Fruit fly (Drosophila melanogaster) whole organism, embryonic: Measurements from ENCODE around the gene CG8420.

Experiments
- B-H1 ChIP-seq: fragments of 200-800 bp; sonication (Bioruptor generic); IDR thresholded peaks from 3 replicates; pipeline ENCODE4 v1.3.6; 2022; ENCODE audit warnings: missing biosample characterization, missing genetic modification characterization
- C15 ChIP-seq: fragments of 200-800 bp; sonication (Bioruptor generic); IDR thresholded peaks from 3 replicates; pipeline ENCODE4 v1.3.6; 2022; ENCODE audit warnings: missing biosample characterization, missing genetic modification characterization
- CG10543 ChIP-seq: fragments of 200-800 bp; sonication (Bioruptor generic); optimal IDR thresholded peaks from 3 replicates; lab custom pipeline; 2017; ENCODE audit warnings: missing biosample characterization, mild to moderate bottlenecking, missing genetic modification characterization, moderate library complexity
- CG12219 ChIP-seq: fragments of 200-800 bp; sonication (Bioruptor generic); optimal IDR thresholded peaks from 3 replicates; lab custom pipeline; 2018; ENCODE audit warnings: missing biosample characterization, mild to moderate bottlenecking, missing genetic modification characterization
- CG14710 ChIP-seq: fragments of 200-800 bp; sonication (Bioruptor generic); optimal IDR thresholded peaks from 3 replicates; lab custom pipeline; 2019; ENCODE audit warnings: missing biosample characterization, mild to moderate bottlenecking, missing genetic modification characterization, moderate library complexity
- CG14860 ChIP-seq: fragments of 200-800 bp; sonication (Bioruptor generic); IDR thresholded peaks from 3 replicates; pipeline ENCODE4 v1.3.6; 2022; ENCODE audit warnings: missing biosample characterization, missing genetic modification characterization; ENCODE audit not compliant: partially characterized antibody
- CG1529 ChIP-seq: fragments of 200-800 bp; sonication (Bioruptor generic); optimal IDR thresholded peaks from 3 replicates; lab custom pipeline; 2018; ENCODE audit warnings: missing biosample characterization, missing genetic modification characterization
- CG2678 ChIP-seq: fragments of 200-800 bp; sonication (Bioruptor generic); optimal IDR thresholded peaks from 3 replicates; lab custom pipeline; 2019; ENCODE audit warnings: missing biosample characterization, mild to moderate bottlenecking, missing genetic modification characterization, moderate library complexity
- CG30020 ChIP-seq: fragments of 200-800 bp; optimal IDR thresholded peaks from 2 replicates; lab custom pipeline; 2019; ENCODE audit warnings: missing biosample characterization, mild to moderate bottlenecking, missing genetic modification characterization, moderate library complexity
- CG3163 ChIP-seq: fragments of 200-800 bp; sonication (Bioruptor generic); optimal IDR thresholded peaks from 3 replicates; lab custom pipeline; 2016; ENCODE audit warnings: missing biosample characterization, missing genetic modification characterization
- CG32772 ChIP-seq: fragments of 200-800 bp; sonication (Bioruptor generic); IDR thresholded peaks from 2 replicates; pipeline ENCODE4 v1.3.6; 2022; ENCODE audit warnings: missing biosample characterization, missing genetic modification characterization
- CG33557 ChIP-seq: fragments of 200-800 bp; sonication (Bioruptor generic); optimal IDR thresholded peaks from 2 replicates; lab custom pipeline; 2019; ENCODE audit warnings: missing biosample characterization, mild to moderate bottlenecking, missing genetic modification characterization, moderate library complexity
- CG4707 ChIP-seq: fragments of 200-800 bp; sonication (Bioruptor generic); optimal IDR thresholded peaks from 2 replicates; lab custom pipeline; 2018; ENCODE audit warnings: missing biosample characterization, mild to moderate bottlenecking, missing genetic modification characterization, moderate library complexity
- CG6175 ChIP-seq: fragments of 200-800 bp; sonication (Bioruptor generic); IDR thresholded peaks from 3 replicates; pipeline ENCODE4 v1.3.6; 2022; ENCODE audit warnings: missing biosample characterization, missing genetic modification characterization
- CG6683 ChIP-seq: fragments of 200-800 bp; sonication (Bioruptor generic); optimal IDR thresholded peaks from 2 replicates; lab custom pipeline; 2017; ENCODE audit warnings: missing biosample characterization, mild to moderate bottlenecking, missing genetic modification characterization, missing genetic modification reagents
- CG6689 ChIP-seq: fragments of 200-800 bp; sonication (Bioruptor generic); IDR thresholded peaks from 2 replicates; pipeline ENCODE4 v1.3.6; 2022; ENCODE audit warnings: missing biosample characterization, missing genetic modification characterization
- CG7928 ChIP-seq: fragments of 200-800 bp; sonication (Bioruptor generic); optimal IDR thresholded peaks from 2 replicates; lab custom pipeline; 2017; ENCODE audit warnings: missing biosample characterization, mild to moderate bottlenecking, missing genetic modification characterization
- CG8089 ChIP-seq: fragments of 200-800 bp; sonication (Bioruptor generic); optimal IDR thresholded peaks from 3 replicates; lab custom pipeline; 2016; ENCODE audit warnings: missing biosample characterization, missing genetic modification characterization
- CG8359 ChIP-seq: fragments of 200-800 bp; sonication (Bioruptor generic); optimal IDR thresholded peaks from 2 replicates; lab custom pipeline; 2017; ENCODE audit warnings: missing biosample characterization, mild to moderate bottlenecking, missing genetic modification characterization, borderline replicate concordance
- CG9817 ChIP-seq: fragments of 200-800 bp; sonication (Bioruptor generic); optimal IDR thresholded peaks from 2 replicates; lab custom pipeline; 2018; ENCODE audit warnings: missing biosample characterization, mild to moderate bottlenecking, missing genetic modification characterization, moderate library complexity
- D19B ChIP-seq: fragments of 200-800 bp; sonication (Bioruptor generic); optimal IDR thresholded peaks from 2 replicates; lab custom pipeline; 2017; ENCODE audit warnings: missing biosample characterization, mild to moderate bottlenecking, missing genetic modification characterization
- HLH4C ChIP-seq: fragments of 200-800 bp; sonication (Bioruptor generic); IDR thresholded peaks from 3 replicates; pipeline ENCODE4 v1.3.6; 2022; ENCODE audit warnings: missing biosample characterization, missing genetic modification characterization; ENCODE audit not compliant: partially characterized antibody
- HLH54F ChIP-seq: fragments of 200-800 bp; sonication (Bioruptor generic); optimal IDR thresholded peaks from 3 replicates; lab custom pipeline; 2016; ENCODE audit warnings: missing biosample characterization, missing genetic modification characterization
- Kr ChIP-seq: fragments of 200-800 bp; sonication (Bioruptor generic); optimal IDR thresholded peaks from 2 replicates; lab custom pipeline; 2017; ENCODE audit warnings: missing biosample characterization, mild to moderate bottlenecking, missing genetic modification characterization
- Vsx1 ChIP-seq: fragments of 200-800 bp; sonication (Bioruptor generic); optimal IDR thresholded peaks from 2 replicates; lab custom pipeline; 2017; ENCODE audit warnings: missing biosample characterization, mild to moderate bottlenecking, missing genetic modification characterization, missing genetic modification reagents
- ara ChIP-seq: fragments of 200-800 bp; sonication (Bioruptor generic); IDR thresholded peaks from 2 replicates; pipeline ENCODE4 v1.3.6; 2022; ENCODE audit warnings: missing biosample characterization, missing genetic modification characterization
- cg ChIP-seq: fragments of 200-800 bp; sonication (Bioruptor generic); optimal IDR thresholded peaks from 3 replicates; lab custom pipeline; 2019; ENCODE audit warnings: missing biosample characterization, mild to moderate bottlenecking, missing genetic modification characterization, moderate library complexity
- dpn ChIP-seq, 2 experiments: fragments of 200-800 bp; sonication (Bioruptor generic); optimal IDR thresholded peaks; 3 replicates each; lab custom pipeline; 2016; ENCODE audit warnings: missing biosample characterization in 2 of 2, missing genetic modification characterization in 2 of 2
- ems ChIP-seq: fragments of 200-800 bp; sonication (Bioruptor generic); optimal IDR thresholded peaks from 3 replicates; lab custom pipeline; 2016; ENCODE audit warnings: missing biosample characterization, missing genetic modification characterization
- esg ChIP-seq: fragments of 200-800 bp; sonication (Bioruptor generic); conservative IDR thresholded peaks from 2 replicates; pipeline ENCODE4 v1.3.6; 2022; ENCODE audit warnings: missing biosample characterization, missing genetic modification characterization
- eve ChIP-seq, 2 experiments: fragments of >200 bp; optimal IDR thresholded peaks; 2 replicates each; lab custom pipeline; 2017; ENCODE audit warnings: missing biosample characterization in 2 of 2, missing genetic modification characterization in 2 of 2
- fd3F ChIP-seq: fragments of 200-800 bp; sonication (Bioruptor generic); optimal IDR thresholded peaks from 2 replicates; lab custom pipeline; 2018; ENCODE audit warnings: missing biosample characterization, mild to moderate bottlenecking, missing genetic modification characterization, moderate library complexity
- fd64A ChIP-seq: fragments of 200-800 bp; sonication (Bioruptor generic); optimal IDR thresholded peaks from 3 replicates; lab custom pipeline; 2018; ENCODE audit warnings: missing biosample characterization, mild to moderate bottlenecking, missing genetic modification characterization
- gce ChIP-seq: fragments of 200-800 bp; sonication (Bioruptor generic); IDR thresholded peaks from 3 replicates; pipeline ENCODE4 v1.3.6; 2022; ENCODE audit warnings: missing biosample characterization, missing genetic modification characterization
- gcm ChIP-seq: fragments of 200-800 bp; sonication (Bioruptor generic); optimal IDR thresholded peaks from 2 replicates; lab custom pipeline; 2019; ENCODE audit warnings: missing biosample characterization, mild to moderate bottlenecking, missing genetic modification characterization, moderate library complexity
- gt ChIP-seq: fragments of 200-800 bp; sonication (Bioruptor generic); IDR thresholded peaks from 2 replicates; pipeline ENCODE4 v1.3.6; 2022; ENCODE audit warnings: missing biosample characterization, missing genetic modification characterization
- inv ChIP-seq: fragments of 200-800 bp; sonication (Bioruptor generic); IDR thresholded peaks from 2 replicates; pipeline ENCODE4 v1.3.6; 2022; ENCODE audit warnings: missing biosample characterization, missing genetic modification characterization; ENCODE audit not compliant: partially characterized antibody
- knrl ChIP-seq: fragments of 200-800 bp; sonication (Bioruptor generic); IDR thresholded peaks from 3 replicates; pipeline ENCODE4 v1.3.6; 2022; ENCODE audit warnings: missing biosample characterization, missing genetic modification characterization; ENCODE audit not compliant: partially characterized antibody
- nerfin-2 ChIP-seq: fragments of 200-800 bp; sonication (Bioruptor generic); IDR thresholded peaks from 2 replicates; pipeline ENCODE4 v1.3.6; 2022; ENCODE audit warnings: missing biosample characterization, missing genetic modification characterization; ENCODE audit not compliant: partially characterized antibody
- otp ChIP-seq: fragments of 200-800 bp; sonication (Bioruptor generic); IDR thresholded peaks from 3 replicates; pipeline ENCODE4, ENCODE4 v1.3.6; 2022; ENCODE audit warnings: missing biosample characterization, missing genetic modification characterization
- rib ChIP-seq: fragments of 200-800 bp; sonication (Bioruptor generic); IDR thresholded peaks from 2 replicates; pipeline ENCODE4 v1.3.6; 2022; ENCODE audit warnings: missing biosample characterization, missing genetic modification characterization
- sisA ChIP-seq: fragments of 200-800 bp; sonication (Bioruptor generic); IDR thresholded peaks from 2 replicates; pipeline ENCODE4 v1.3.6; 2022; ENCODE audit warnings: missing biosample characterization, missing genetic modification characterization
- slbo ChIP-seq: fragments of 200-800 bp; sonication (Bioruptor generic); IDR thresholded peaks from 2 replicates; pipeline ENCODE4 v1.3.6; 2022; ENCODE audit warnings: missing biosample characterization, missing genetic modification characterization
- sna ChIP-seq: fragments of 200-800 bp; sonication (Bioruptor generic); IDR thresholded peaks from 2 replicates; pipeline ENCODE4 v1.3.6; 2022; ENCODE audit warnings: missing biosample characterization, missing genetic modification characterization; ENCODE audit not compliant: partially characterized antibody
- stc ChIP-seq: fragments of 200-800 bp; sonication (Bioruptor generic); IDR thresholded peaks from 2 replicates; pipeline ENCODE4 v1.3.6; 2022; ENCODE audit warnings: missing biosample characterization, missing genetic modification characterization
- tgo ChIP-seq: fragments of 200-800 bp; sonication (Bioruptor generic); IDR thresholded peaks from 3 replicates; pipeline ENCODE4 v1.3.6; 2022; ENCODE audit warnings: missing biosample characterization, missing genetic modification characterization
- unc-4 ChIP-seq: fragments of 200-800 bp; sonication (Bioruptor generic); IDR thresholded peaks from 2 replicates; pipeline ENCODE4 v1.3.6; 2022; ENCODE audit warnings: missing biosample characterization, missing genetic modification characterization; ENCODE audit not compliant: partially characterized antibody
- z ChIP-seq: fragments of 200-800 bp; sonication (Bioruptor generic); IDR thresholded peaks from 3 replicates; pipeline ENCODE4 v1.3.6; 2022; ENCODE audit warnings: missing biosample characterization, missing genetic modification characterization

The CG8420 gene

DNA sequence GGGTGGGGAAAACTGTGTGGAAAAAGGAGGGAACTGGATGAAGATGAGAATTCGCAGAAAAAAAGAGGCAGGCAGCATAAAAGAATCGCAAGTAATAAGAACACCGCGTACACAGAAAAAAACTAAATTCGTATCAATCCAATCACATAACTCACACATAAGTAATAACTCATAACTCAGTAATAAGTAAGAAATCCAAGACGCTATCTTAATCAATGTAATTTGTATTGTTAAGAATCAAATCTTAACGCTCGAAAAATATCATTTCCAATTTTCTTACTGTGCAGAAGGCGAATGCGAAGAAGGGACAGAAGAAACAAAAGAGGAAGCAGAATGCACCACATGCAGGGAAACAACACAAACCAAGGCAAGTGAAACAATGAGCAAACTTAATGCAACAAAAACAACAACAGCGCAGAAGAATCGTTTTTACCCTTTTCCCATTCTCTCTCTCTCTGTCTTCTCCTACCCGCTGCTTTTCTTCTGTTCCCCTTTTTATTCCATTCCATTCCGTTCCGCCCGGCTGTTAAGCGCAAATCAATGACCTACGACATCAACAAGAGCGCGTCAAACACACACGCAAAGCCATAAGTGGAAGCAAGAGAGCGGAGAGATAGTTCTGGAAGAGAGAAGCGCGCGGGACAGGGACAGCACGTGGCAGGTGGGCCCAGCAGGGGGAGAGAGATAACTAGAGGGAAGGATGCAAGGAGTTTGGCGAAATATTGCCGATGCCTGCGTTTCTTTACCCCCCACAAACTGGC is 17.2 kb upstream of the CG8420 start (continued):
- TF ChIP-seq z (GFP tag; lab: Robert Waterston, UW) (peak; percentile 46; the same call in 1 of the 3 replicates), HLH4C (GFP tag; lab: Robert Waterston, UW) (no peak), inv (GFP tag; lab: Robert Waterston, UW) (no peak), Vsx1 (peak; percentile 47), CG1529 (peak; percentile 65), C15 (GFP tag; lab: Robert Waterston, UW) (no peak), gcm (GFP tag; lab: Kevin White, UChicago) (peak; percentile 70), CG14710 (tag; lab: Kevin White, UChicago) (peak; percentile 88), CG14860 (no peak), CG6683 (GFP tag; lab: Kevin White, UChicago) (no peak), sna (GFP tag; lab: Robert Waterston, UW) (peak; percentile 31; the same call in 1 of the 2 replicates), CG6175 (GFP tag; lab: Robert Waterston, UW) (no peak), gce (GFP tag; lab: Robert Waterston, UW) (peak; percentile 62; the same call in 1 of the 3 replicates), ara (GFP tag; lab: Robert Waterston, UW) (peak; percentile 86), gt (GFP tag; lab: Robert Waterston, UW) (no peak), B-H1 (peak; percentile 61), rib (GFP tag; lab: Robert Waterston, UW) (0 out of 2 replicates have a peak, but pooled peaks have one; percentile 11), CG3163 (GFP tag; lab: Kevin White, UChicago) (peak; percentile 70), CG32772 (GFP tag; lab: Robert Waterston, UW) (peak; percentile 69), tgo (GFP tag; lab: Robert Waterston, UW) (peak; percentile 59), CG8359 (GFP tag; lab: Kevin White, UChicago) (peak; percentile 27), CG30020 (tag; lab: Kevin White, UChicago) (peak; percentile 22), CG6689 (GFP tag; lab: Robert Waterston, UW) (peak; percentile 72), CG12219 (GFP tag; lab: Kevin White, UChicago) (peak; percentile 38), nerfin-2 (GFP tag; lab: Robert Waterston, UW) (no peak), fd3F (GFP tag; lab: Kevin White, UChicago) (no peak), CG4707 (GFP tag; lab: Kevin White, UChicago) (no peak), slbo (GFP tag; lab: Robert Waterston, UW) (peak; percentile 72), CG9817 (no peak), unc-4 (GFP tag; lab: Robert Waterston, UW) (no peak), stc (GFP tag; lab: Robert Waterston, UW) (peak; percentile 32; the same call in 1 of the 2 replicates), cg (GFP tag; lab: Kevin White, UChicago) (peak; percentile 69), ems (GFP tag; lab: Kevin White, UChicago) (peak; percentile 50), knrl (GFP tag; lab: Robert Waterston, UW) (no peak), CG2678 (tag; lab: Kevin White, UChicago) (peak; percentile 82), CG10543 (no peak), CG8089 (peak; percentile 82), dpn (GFP tag; optimal IDR thresholded peaks at IDR 0.05; lab: Kevin White, UChicago) (peak; percentile 72 to 81), eve (GFP tag; optimal IDR thresholded peaks at IDR 0.05; lab: Kevin White, UChicago) (peak in 1 of 2 experiments; percentile 96), CG33557 (peak; percentile 62), esg (GFP tag; lab: Robert Waterston, UW) (peak; percentile 68), otp (GFP tag; lab: Robert Waterston, UW) (peak; percentile 75), fd64A (GFP tag; lab: Kevin White, UChicago) (peak; percentile 19), HLH54F (peak; percentile 57), Kr (GFP tag; lab: Kevin White, UChicago) (peak; percentile 89), sisA (GFP tag; lab: Robert Waterston, UW) (peak; percentile 62), D19B (GFP tag; lab: Kevin White, UChicago) (no peak), CG7928 (GFP tag; lab: Kevin White, UChicago) (peak; percentile 14)
